Worm (Caenorhabditis elegans) whole organism, L3 larva: ENCODE measurements around the gene fnta-1.

ENCODE experiments used
- R02D3.7 ChIP-seq: fragments of 150-350 bp; optimal IDR thresholded peaks from 2 replicates; lab custom pipeline; 2014; ENCODE audit warnings: missing biosample characterization, missing genetic modification characterization
- ZK546.5 ChIP-seq: sonication (generic microtip); optimal IDR thresholded peaks from 2 replicates; lab custom pipeline; 2017; ENCODE audit warnings: missing biosample characterization, missing genetic modification characterization
- ama-1 ChIP-seq: fragments of 150-350 bp; optimal IDR thresholded peaks from 2 replicates; lab custom pipeline; 2018
- ceh-16 ChIP-seq: sonication (generic microtip); optimal IDR thresholded peaks from 2 replicates; lab custom pipeline; 2017; ENCODE audit warnings: missing biosample characterization, missing genetic modification characterization
- ceh-28 ChIP-seq: fragments of 150-350 bp; optimal IDR thresholded peaks from 2 replicates; lab custom pipeline; 2014; ENCODE audit warnings: missing biosample characterization, missing genetic modification reagents, missing genetic modification characterization
- ceh-82 ChIP-seq: fragments of 150-350 bp; optimal IDR thresholded peaks from 2 replicates; lab custom pipeline; 2014; ENCODE audit warnings: missing biosample characterization, missing genetic modification characterization
- ceh-9 ChIP-seq: sonication (generic microtip); optimal IDR thresholded peaks from 2 replicates; lab custom pipeline; 2018; ENCODE audit warnings: missing biosample characterization, missing genetic modification characterization
- daf-12 ChIP-seq: fragments of 150-350 bp; optimal IDR thresholded peaks from 2 replicates; lab custom pipeline; 2014; ENCODE audit warnings: missing biosample characterization, missing genetic modification reagents, missing genetic modification characterization
- egl-27 ChIP-seq: sonication (generic microtip); optimal IDR thresholded peaks from 4 replicates; lab custom pipeline; 2017; ENCODE audit warnings: missing biosample characterization, missing genetic modification reagents, missing genetic modification characterization
- egl-5 ChIP-seq: fragments of 150-350 bp; optimal IDR thresholded peaks from 2 replicates; lab custom pipeline; 2017; ENCODE audit warnings: missing biosample characterization, missing genetic modification reagents, missing genetic modification characterization, inconsistent platforms
- elt-1 ChIP-seq: fragments of 150-350 bp; optimal IDR thresholded peaks from 2 replicates; lab custom pipeline; 2014; ENCODE audit warnings: missing biosample characterization, missing genetic modification characterization
- elt-2 ChIP-seq: sonication (generic microtip); optimal IDR thresholded peaks from 2 replicates; lab custom pipeline; 2016; ENCODE audit warnings: missing genetic modification reagents, mild to moderate bottlenecking, missing genetic modification characterization, missing compliant biosample characterization
- elt-3 ChIP-seq, 3 experiments: fragments of 150-350 bp in 1 of 3; sonication (generic microtip) in 2 of 3; optimal IDR thresholded peaks; 2 replicates in 2 of 3; 4 replicates in 1 of 3; lab custom pipeline; 2014 to 2017; ENCODE audit warnings: missing biosample characterization in 3 of 3, missing genetic modification characterization in 3 of 3
- eor-1 ChIP-seq, 2 experiments: fragments of 150-350 bp; optimal IDR thresholded peaks; 2 replicates each; lab custom pipeline; 2014 to 2018; ENCODE audit warnings: missing biosample characterization in 2 of 2, missing genetic modification characterization in 2 of 2
- fkh-10 ChIP-seq: sonication (generic microtip); optimal IDR thresholded peaks from 2 replicates; lab custom pipeline; 2017; ENCODE audit warnings: missing biosample characterization, missing genetic modification reagents, missing genetic modification characterization
- fkh-2 ChIP-seq: fragments of 150-350 bp; optimal IDR thresholded peaks from 2 replicates; lab custom pipeline; 2014; ENCODE audit warnings: missing biosample characterization, missing genetic modification reagents, missing genetic modification characterization
- hmg-11 ChIP-seq: sonication (generic microtip); optimal IDR thresholded peaks from 2 replicates; lab custom pipeline; 2016; ENCODE audit warnings: missing genetic modification characterization, missing compliant biosample characterization
- jun-1 ChIP-seq: fragments of 150-350 bp; optimal IDR thresholded peaks from 2 replicates; lab custom pipeline; 2014; ENCODE audit warnings: missing biosample characterization, missing genetic modification reagents, missing genetic modification characterization
- lin-15B ChIP-seq: fragments of 150-350 bp; optimal IDR thresholded peaks from 2 replicates; lab custom pipeline; 2014; ENCODE audit warnings: missing biosample characterization, missing genetic modification characterization
- lin-39 ChIP-seq: fragments of 150-350 bp; optimal IDR thresholded peaks from 2 replicates; lab custom pipeline; 2018; ENCODE audit warnings: missing biosample characterization, missing genetic modification reagents, missing genetic modification characterization
- lsy-12 ChIP-seq: sonication (generic microtip); optimal IDR thresholded peaks from 2 replicates; lab custom pipeline; 2016; ENCODE audit warnings: mild to moderate bottlenecking, missing genetic modification characterization, missing compliant biosample characterization
- mml-1 ChIP-seq: fragments of 150-350 bp; sonication (generic microtip); optimal IDR thresholded peaks from 3 replicates; lab custom pipeline; 2014; ENCODE audit warnings: missing biosample characterization, missing genetic modification characterization
- nhr-12 ChIP-seq: fragments of 150-350 bp; optimal IDR thresholded peaks from 2 replicates; lab custom pipeline; 2014; ENCODE audit warnings: missing biosample characterization, missing genetic modification characterization
- nhr-237 ChIP-seq: fragments of 150-350 bp; optimal IDR thresholded peaks from 2 replicates; lab custom pipeline; 2014; ENCODE audit warnings: missing biosample characterization, missing genetic modification characterization
- nhr-25 ChIP-seq: sonication (generic microtip); optimal IDR thresholded peaks from 2 replicates; lab custom pipeline; 2017; ENCODE audit warnings: missing biosample characterization, missing genetic modification characterization
- nhr-28 ChIP-seq: fragments of 150-350 bp; optimal IDR thresholded peaks from 2 replicates; lab custom pipeline; 2014; ENCODE audit warnings: missing biosample characterization, missing genetic modification characterization
- nhr-43 ChIP-seq: sonication (generic microtip); optimal IDR thresholded peaks from 2 replicates; lab custom pipeline; 2016; ENCODE audit warnings: mild to moderate bottlenecking, missing genetic modification characterization, missing compliant biosample characterization; ENCODE audit not compliant: poor library complexity, severe bottlenecking
- nhr-76 ChIP-seq: fragments of 150-350 bp; sonication (generic microtip); optimal IDR thresholded peaks from 5 replicates; lab custom pipeline; 2014; ENCODE audit warnings: missing biosample characterization, missing genetic modification characterization
- nhr-77 ChIP-seq: fragments of 150-350 bp; optimal IDR thresholded peaks from 2 replicates; lab custom pipeline; 2014; ENCODE audit warnings: missing biosample characterization, missing genetic modification characterization
- pqm-1 ChIP-seq: fragments of 150-350 bp; optimal IDR thresholded peaks from 2 replicates; lab custom pipeline; 2017; ENCODE audit warnings: missing biosample characterization, missing genetic modification characterization, inconsistent platforms
- skn-1 ChIP-seq: fragments of 150-350 bp; optimal IDR thresholded peaks from 2 replicates; lab custom pipeline; 2014; ENCODE audit warnings: missing biosample characterization, missing genetic modification characterization
- tbx-2 ChIP-seq: sonication (generic microtip); optimal IDR thresholded peaks from 2 replicates; lab custom pipeline; 2016; ENCODE audit warnings: mild to moderate bottlenecking, missing genetic modification characterization, missing compliant biosample characterization
- unc-39 ChIP-seq: sonication (generic microtip); optimal IDR thresholded peaks from 4 replicates; lab custom pipeline; 2017; ENCODE audit warnings: missing biosample characterization, missing genetic modification characterization
- zag-1 ChIP-seq: fragments of 150-350 bp; optimal IDR thresholded peaks from 2 replicates; lab custom pipeline; 2014; ENCODE audit warnings: missing biosample characterization, missing genetic modification characterization
- ztf-4 ChIP-seq: fragments of 150-350 bp; optimal IDR thresholded peaks from 2 replicates; lab custom pipeline; 2014; ENCODE audit warnings: missing biosample characterization, missing genetic modification characterization

The fnta-1 gene

DNA sequence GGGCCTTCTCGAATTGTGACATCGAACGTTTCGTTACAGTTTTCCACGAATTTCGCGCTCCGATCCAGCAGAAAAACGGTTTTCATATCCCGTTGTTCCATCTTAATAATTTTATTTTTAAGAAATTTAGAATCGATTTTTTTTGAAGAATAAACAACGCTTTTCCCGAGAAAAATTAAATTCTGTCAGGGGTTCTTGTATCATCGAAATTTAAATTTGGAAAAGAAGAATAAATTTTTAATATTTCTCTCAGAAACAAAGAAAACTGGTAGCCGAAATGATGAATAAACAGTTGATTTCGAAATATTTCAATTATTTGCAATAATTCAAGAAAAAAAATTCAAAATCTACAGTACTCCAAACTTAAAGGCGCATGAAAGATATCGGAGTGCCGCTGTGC is 2.8 kb downstream of the fnta-1 start, which contains the start of gene ints-13:
ints-13 (minus strand) TSS at position 101 of the 400 bp plus-strand sequence.
- no peak for TF ChIP-seq zag-1
- TF ChIP-seq fkh-10 (GFP tag; lab: Kevin White, UChicago): no peak
- no peak for TF ChIP-seq hmg-11 (tag; lab: Kevin White, UChicago)
- TF ChIP-seq nhr-76 (tag; lab: Kevin White, UChicago): no peak
- TF ChIP-seq eor-1 (tag; optimal IDR thresholded peaks at IDR 0.05; lab: Kevin White, UChicago): no peak
- TF ChIP-seq fkh-2 (tag; lab: Kevin White, UChicago): no peak
- TF ChIP-seq R02D3.7 (tag; lab: Kevin White, UChicago): no peak
- TF ChIP-seq egl-5: no peak
- TF ChIP-seq elt-2 (tag; lab: Kevin White, UChicago): no peak
- no peak for TF ChIP-seq elt-3 (tag; optimal IDR thresholded peaks at IDR 0.05; lab: Kevin White, UChicago)
- no peak for TF ChIP-seq daf-12 (tag; lab: Kevin White, UChicago)
- TF ChIP-seq egl-27: no peak
- TF ChIP-seq ztf-4 (tag; lab: Kevin White, UChicago): no peak

DNA sequence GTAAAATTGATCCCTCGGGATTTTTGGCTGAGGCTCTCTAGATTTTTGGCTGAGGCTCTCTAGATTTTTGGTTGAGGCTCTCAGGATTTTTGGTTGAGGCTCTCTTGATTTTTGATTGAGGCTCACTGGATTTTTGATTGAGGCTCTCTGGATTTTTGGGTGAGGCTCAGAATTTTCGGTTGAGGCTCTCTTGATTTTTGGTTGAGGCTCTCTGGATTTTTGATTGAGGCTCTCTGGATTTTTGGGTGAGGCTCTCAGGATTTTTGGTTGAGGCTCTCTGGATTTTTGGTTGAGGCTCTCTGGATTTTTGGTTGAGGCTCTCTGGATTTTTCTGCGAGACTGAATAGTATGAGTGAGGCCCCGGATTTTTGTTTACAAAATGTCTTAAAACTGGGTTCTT is 4.0 kb downstream of the fnta-1 start:
- TF ChIP-seq lin-39 (tag; lab: Kevin White, UChicago): no peak
- no peak for TF ChIP-seq hmg-11 (tag; lab: Kevin White, UChicago)
- no peak for TF ChIP-seq nhr-77
- TF ChIP-seq unc-39 (tag; lab: Kevin White, UChicago): no peak
- no peak for TF ChIP-seq ceh-9 (tag; lab: Kevin White, UChicago)
- TF ChIP-seq nhr-237 (tag; lab: Kevin White, UChicago): no peak
- no peak for TF ChIP-seq egl-5
- no peak for TF ChIP-seq mml-1 (tag; lab: Kevin White, UChicago)
- no peak for TF ChIP-seq nhr-76 (tag; lab: Kevin White, UChicago)
- no peak for TF ChIP-seq lsy-12 (tag; lab: Kevin White, UChicago)
- no peak for TF ChIP-seq ceh-28 (tag; lab: Kevin White, UChicago)
- TF ChIP-seq elt-1 (tag; lab: Kevin White, UChicago): no peak
- no peak for TF ChIP-seq ZK546.5 (tag; lab: Kevin White, UChicago)
- no peak for TF ChIP-seq nhr-25 (tag; lab: Kevin White, UChicago)

DNA sequence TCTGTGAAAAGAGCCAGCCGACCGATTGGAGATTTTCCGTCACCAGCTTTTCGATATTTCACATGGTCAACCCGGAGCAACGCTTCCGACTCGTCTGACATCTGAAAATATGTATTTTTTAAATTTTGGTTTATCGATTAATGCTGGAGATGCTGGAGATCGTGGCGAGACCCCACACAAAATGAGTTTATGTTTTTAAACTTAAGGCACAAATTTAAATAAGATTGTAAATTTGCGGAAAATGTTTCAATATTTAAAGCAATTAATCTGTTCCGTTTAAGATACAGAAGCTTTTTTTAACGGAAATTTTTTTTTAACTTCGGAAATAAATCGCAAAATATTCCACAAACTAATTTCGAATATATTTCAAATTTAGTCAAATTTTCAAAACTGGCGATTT is 8.4 kb downstream of the fnta-1 start, which contains the start of gene gtf-2H1:
gtf-2H1 (minus strand) TSS at position 101 of the 400 bp plus-strand sequence.
- TF ChIP-seq jun-1 (tag; lab: Kevin White, UChicago) (no peak), mml-1 (tag; lab: Kevin White, UChicago) (no peak), lin-15B (no peak), ama-1 (no peak), pqm-1 (tag; lab: Kevin White, UChicago) (no peak), skn-1 (tag; lab: Kevin White, UChicago) (no peak), elt-1 (tag; lab: Kevin White, UChicago) (no peak), egl-5 (no peak), hmg-11 (tag; lab: Kevin White, UChicago) (no peak), tbx-2 (no peak), ceh-82 (tag; lab: Kevin White, UChicago) (no peak)

DNA sequence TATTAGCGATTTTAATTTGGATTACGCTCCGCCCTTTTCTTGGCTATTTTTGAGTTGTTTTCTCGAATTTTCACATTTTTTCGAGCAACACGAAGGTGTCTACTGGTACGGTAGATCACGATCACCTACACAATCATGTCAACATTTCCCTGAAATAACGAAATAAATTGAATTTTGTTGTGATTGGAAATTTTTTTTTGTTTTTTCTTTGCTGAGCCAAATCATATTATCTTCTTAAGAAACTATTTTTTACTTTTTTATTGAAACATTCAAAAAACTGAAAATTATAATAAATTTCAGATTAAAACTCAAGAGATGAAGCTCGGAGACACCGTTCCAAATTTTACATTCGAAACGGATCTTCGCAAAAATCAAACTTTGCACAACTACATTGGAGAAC is 21.9 kb downstream of the fnta-1 start, which contains the start of gene prdx-6:
prdx-6 (plus strand) TSS at position 301 of the 400 bp plus-strand sequence.
- TF ChIP-seq elt-3 (tag; optimal IDR thresholded peaks at IDR 0.05; lab: Kevin White, UChicago) (no peak), nhr-12 (no peak), nhr-43 (tag; lab: Kevin White, UChicago) (no peak), fkh-10 (GFP tag; lab: Kevin White, UChicago) (no peak), ztf-4 (tag; lab: Kevin White, UChicago) (no peak), nhr-237 (tag; lab: Kevin White, UChicago) (no peak), ceh-82 (tag; lab: Kevin White, UChicago) (no peak), nhr-28 (no peak), jun-1 (tag; lab: Kevin White, UChicago) (no peak), nhr-25 (tag; lab: Kevin White, UChicago) (no peak), ama-1 (no peak), ZK546.5 (tag; lab: Kevin White, UChicago) (no peak), ceh-16 (tag; lab: Kevin White, UChicago) (no peak)
- TF ChIP-seq, all 47 proteins: peak for 0
